Fruit fly (Drosophila melanogaster): Measurements from ENCODE around the gene mesh.
A peak's percentile ranks its signal among the peaks of the same experiment; 100 is the strongest.

The mesh gene

DNA sequence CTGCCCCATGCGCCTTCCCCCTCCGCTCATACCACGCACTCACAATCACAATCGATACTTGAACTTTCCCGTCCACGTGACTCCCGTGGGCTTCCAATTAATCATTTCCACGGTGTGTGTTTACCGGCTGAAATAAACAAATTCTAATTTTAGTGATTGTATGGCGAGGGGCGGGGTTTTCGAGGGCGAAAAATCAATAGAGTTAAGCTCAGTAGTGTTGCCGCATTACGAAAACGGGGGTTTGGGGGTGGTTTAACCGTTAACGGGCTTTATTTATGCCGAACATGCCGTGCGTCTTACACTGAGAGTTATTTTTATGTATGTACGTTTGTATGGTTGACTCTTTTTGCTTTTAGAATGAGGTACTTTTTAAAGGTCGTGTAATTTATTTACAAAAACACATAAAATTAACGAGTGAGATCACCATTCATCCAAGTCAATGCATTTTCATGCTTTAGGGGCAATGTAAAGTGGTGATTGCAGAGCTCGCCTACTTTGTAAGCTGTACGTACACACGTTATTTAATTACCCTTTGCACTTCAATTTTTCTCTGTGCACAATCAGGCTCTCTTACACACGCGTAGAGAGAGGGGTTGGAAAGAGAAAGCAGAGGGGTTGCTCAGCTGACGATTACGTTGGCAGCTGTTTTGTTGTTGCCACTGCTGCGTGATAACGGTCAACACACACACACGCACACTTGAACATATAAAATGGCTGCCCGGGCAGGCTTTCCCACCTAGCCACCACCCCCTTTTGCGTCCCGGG lies 26.7 kb upstream of the mesh start (continued):
- TF ChIP-seq CG9817 (tag; optimal IDR thresholded peaks at IDR 0.05): peak; percentile 85
- no peak for TF ChIP-seq Poxn (GFP tag; IDR thresholded peaks at IDR 0.05)
- no peak for TF ChIP-seq br (optimal IDR thresholded peaks at IDR 0.05)
- peak; percentile 70 for TF ChIP-seq BtbVII (GFP tag; optimal IDR thresholded peaks at IDR 0.05)
- TF ChIP-seq ranshi (GFP tag; IDR thresholded peaks at IDR 0.05): no peak
- TF ChIP-seq Vsx1 (GFP tag; optimal IDR thresholded peaks at IDR 0.05): peak; percentile 52
- peak; percentile 88 for TF ChIP-seq Hsf (GFP tag; optimal IDR thresholded peaks at IDR 0.05)
- TF ChIP-seq Hmx (GFP tag; optimal IDR thresholded peaks at IDR 0.05): peak; percentile 40
- TF ChIP-seq inv (GFP tag; IDR thresholded peaks at IDR 0.05; ENCODE audit: partially characterized antibody): no peak
- peak; percentile 58 for TF ChIP-seq CG4707 (GFP tag; optimal IDR thresholded peaks at IDR 0.05)
- TF ChIP-seq GATAe (GFP tag; conservative IDR thresholded peaks at IDR 0.05): no peak
- TF ChIP-seq CG5245 (GFP tag; optimal IDR thresholded peaks at IDR 0.05): peak; percentile 55
- peak; percentile 81 for TF ChIP-seq az2 (GFP tag; optimal IDR thresholded peaks at IDR 0.05)
- peak; percentile 73 for TF ChIP-seq CG3407 (GFP tag; optimal IDR thresholded peaks at IDR 0.05)
- peak; percentile 89 for TF ChIP-seq Meics (GFP tag; optimal IDR thresholded peaks at IDR 0.05)
- TF ChIP-seq rib (GFP tag; IDR thresholded peaks at IDR 0.05): no peak
- TF ChIP-seq org-1 (GFP tag; optimal IDR thresholded peaks at IDR 0.05): peak; percentile 90
- TF ChIP-seq Hr51 (GFP tag; optimal IDR thresholded peaks at IDR 0.05): peak; percentile 80 to 85
- TF ChIP-seq eyg (GFP tag; optimal IDR thresholded peaks at IDR 0.05): peak; percentile 56
- TF ChIP-seq Xbp1 (GFP tag; optimal IDR thresholded peaks at IDR 0.05): peak; percentile 85
- TF ChIP-seq CG6765 (GFP tag; optimal IDR thresholded peaks at IDR 0.05): peak; percentile 79
- peak; percentile 87 for TF ChIP-seq lilli (GFP tag; optimal IDR thresholded peaks at IDR 0.05)
- TF ChIP-seq CG18599 (GFP tag; optimal IDR thresholded peaks at IDR 0.05): peak; percentile 95
- TF ChIP-seq CG8944 (GFP tag; optimal IDR thresholded peaks at IDR 0.05): peak; percentile 68
- TF ChIP-seq Max (GFP tag; optimal IDR thresholded peaks at IDR 0.05): peak; percentile 72
- no peak for TF ChIP-seq NFAT (GFP tag; IDR thresholded peaks at IDR 0.05)
- peak; percentile 67 to 87 for TF ChIP-seq chif (GFP tag; optimal IDR thresholded peaks at IDR 0.05)
- no peak for TF ChIP-seq CG14860 (GFP tag; IDR thresholded peaks at IDR 0.05; ENCODE audit: partially characterized antibody)
- peak; percentile 81 for TF ChIP-seq Sox100B (GFP tag; optimal IDR thresholded peaks at IDR 0.05)
- TF ChIP-seq CG2116 (GFP tag; optimal IDR thresholded peaks at IDR 0.05): peak; percentile 28
- peak; percentile 92 for TF ChIP-seq CG2120 (GFP tag; optimal IDR thresholded peaks at IDR 0.05)
- TF ChIP-seq CG13287 (GFP tag; IDR thresholded peaks at IDR 0.05; ENCODE audit: partially characterized antibody): no peak
- TF ChIP-seq bcd (GFP tag; optimal IDR thresholded peaks at IDR 0.05): peak; percentile 85
- peak; percentile 64 for TF ChIP-seq fd3F (GFP tag; optimal IDR thresholded peaks at IDR 0.05)
- TF ChIP-seq cato (GFP tag; optimal IDR thresholded peaks at IDR 0.05; ENCODE audit: borderline replicate concordance): peak; percentile 53
- TF ChIP-seq fd102C (GFP tag; optimal IDR thresholded peaks at IDR 0.05): peak; percentile 32
- TF ChIP-seq CG2202 (tag; optimal IDR thresholded peaks at IDR 0.05): peak; percentile 68
- TF ChIP-seq CG1024 (GFP tag; IDR thresholded peaks at IDR 0.05): no peak
- TF ChIP-seq CG13123 (GFP tag; optimal IDR thresholded peaks at IDR 0.05): peak; percentile 53
- TF ChIP-seq vvl (GFP tag; IDR thresholded peaks at IDR 0.05): no peak
- TF ChIP-seq CG12299 (tag; optimal IDR thresholded peaks at IDR 0.05): peak; percentile 75
- no peak for TF ChIP-seq mld (GFP tag; IDR thresholded peaks at IDR 0.05; ENCODE audit: partially characterized antibody)
- TF ChIP-seq CG11398 (GFP tag; optimal IDR thresholded peaks at IDR 0.05): peak; percentile 70
- no peak for TF ChIP-seq ro (GFP tag; IDR thresholded peaks at IDR 0.05)
- TF ChIP-seq CG1792 (GFP tag; optimal IDR thresholded peaks at IDR 0.05): peak; percentile 65
- no peak for TF ChIP-seq chm (GFP tag; IDR thresholded peaks at IDR 0.05)
- TF ChIP-seq ems (GFP tag; optimal IDR thresholded peaks at IDR 0.05): peak; percentile 77
- peak; percentile 50 for TF ChIP-seq CG7928 (GFP tag; optimal IDR thresholded peaks at IDR 0.05)
- no peak for TF ChIP-seq Dref (GFP tag; IDR thresholded peaks at IDR 0.05)
- peak; percentile 83 for TF ChIP-seq D19A (tag; optimal IDR thresholded peaks at IDR 0.05)
